Fruit fly (Drosophila melanogaster) Kc167 (cell line): ENCODE results near the gene CG46059.

Experiments
- Myc ChIP-seq: fragments of >200 bp; optimal IDR thresholded peaks from 2 replicates; lab custom pipeline; 2017; ENCODE audit warnings: missing external identifiers
- Sin3A ChIP-seq: fragments of >200 bp; optimal IDR thresholded peaks from 2 replicates; lab custom pipeline; 2018; ENCODE audit warnings: missing external identifiers
- h ChIP-seq: fragments of >200 bp; optimal IDR thresholded peaks from 3 replicates; lab custom pipeline; 2018; ENCODE audit warnings: missing external identifiers
- insv ChIP-seq: fragments of >200 bp; optimal IDR thresholded peaks from 3 replicates; lab custom pipeline; 2018; ENCODE audit warnings: missing external identifiers
- psq ChIP-seq: fragments of >200 bp; optimal IDR thresholded peaks from 2 replicates; lab custom pipeline; 2017; ENCODE audit warnings: missing external identifiers
- ttk ChIP-seq: sonication (Bioruptor generic); optimal IDR thresholded peaks from 2 replicates; lab custom pipeline; 2017; ENCODE audit warnings: missing external identifiers

Gene CG46059

dm6 chr2L:19168095-19168697 lies 15.4 kb downstream of the CG46059 start:
- TF ChIP-seq Sin3A (lab: Kevin White, UChicago) (no peak), ttk (lab: Kevin White, UChicago) (no peak), psq (no peak), Myc (lab: Kevin White, UChicago) (no peak), h (lab: Kevin White, UChicago) (no peak), insv (no peak)

- no peak for TF ChIP-seq psq
- TF ChIP-seq Myc (lab: Kevin White, UChicago), result no peak
- no peak for TF ChIP-seq h (lab: Kevin White, UChicago)
- TF ChIP-seq Sin3A (lab: Kevin White, UChicago), result no peak
- TF ChIP-seq ttk (lab: Kevin White, UChicago), result no peak
- no peak for TF ChIP-seq insv
Measured at dm6 chr2L:19167135-19167681, 16.4 kb downstream of the CG46059 start.

dm6 chr2L:19165998-19166397 lies 17.6 kb downstream of the CG46059 start:
- no peak for TF ChIP-seq psq
- TF ChIP-seq h (lab: Kevin White, UChicago), result no peak
- no peak for TF ChIP-seq insv
- TF ChIP-seq Myc (lab: Kevin White, UChicago), result no peak
- TF ChIP-seq Sin3A (lab: Kevin White, UChicago), result no peak
- no peak for TF ChIP-seq ttk (lab: Kevin White, UChicago)

DNA sequence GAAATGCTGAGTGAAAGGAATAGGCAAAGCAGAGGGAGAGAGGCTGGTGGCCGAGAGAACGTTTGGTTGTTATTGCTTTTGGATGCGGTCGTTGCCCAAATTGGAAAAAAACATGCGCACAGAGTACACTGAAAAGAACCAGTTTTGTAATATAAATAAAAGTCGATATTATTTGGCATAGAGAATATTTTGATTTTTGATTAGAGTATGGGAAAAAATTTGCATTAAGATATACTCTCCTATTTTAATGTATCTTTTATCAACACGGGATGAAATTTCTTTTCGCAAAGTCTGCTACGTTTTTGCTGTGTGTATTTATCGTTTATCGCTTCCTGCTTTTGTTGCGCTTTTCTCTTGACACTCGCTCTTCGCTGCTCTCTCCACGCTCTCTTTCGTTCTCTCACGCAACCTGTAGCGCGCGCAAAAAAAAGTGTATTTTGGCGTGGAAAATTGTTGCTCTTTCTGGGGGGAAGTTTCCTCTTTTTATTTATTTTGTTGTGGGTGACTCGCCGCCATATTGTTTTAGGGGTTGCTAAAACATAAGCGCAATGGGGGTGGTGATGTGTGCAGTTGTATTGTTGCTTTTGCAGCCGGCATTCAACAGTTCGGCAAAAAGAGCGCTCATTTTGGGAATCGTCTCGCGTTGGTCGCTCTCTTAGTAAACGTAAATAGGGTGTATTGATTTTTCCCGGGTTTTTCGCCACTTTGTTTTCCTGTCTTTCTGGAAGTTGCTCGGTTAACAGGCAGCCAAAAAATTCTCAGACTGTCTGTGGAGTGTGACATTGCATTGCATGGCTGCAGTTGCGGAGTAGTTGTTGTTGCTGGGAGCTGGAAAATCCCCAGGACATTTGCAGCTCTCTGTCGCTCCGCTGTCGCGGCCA lies 18.4 kb downstream of the CG46059 start:
- TF ChIP-seq h (lab: Kevin White, UChicago) (no peak), insv (no peak), ttk (lab: Kevin White, UChicago) (no peak), Myc (lab: Kevin White, UChicago) (no peak), Sin3A (lab: Kevin White, UChicago) (no peak), psq (no peak)

- no peak for TF ChIP-seq ttk (lab: Kevin White, UChicago)
Measured at dm6 chr2L:19163975-19164371, 19.6 kb downstream of the CG46059 start.

- TF ChIP-seq Myc (lab: Kevin White, UChicago) (no peak), Sin3A (lab: Kevin White, UChicago) (no peak), psq (no peak), h (lab: Kevin White, UChicago) (no peak), insv (no peak), ttk (lab: Kevin White, UChicago) (no peak)
Measured at dm6 chr2L:19163143-19163974, 20.2 kb downstream of the CG46059 start.

- TF ChIP-seq psq (no peak), ttk (lab: Kevin White, UChicago) (no peak), Sin3A (lab: Kevin White, UChicago) (no peak), Myc (lab: Kevin White, UChicago) (no peak), insv (no peak), h (lab: Kevin White, UChicago) (no peak)
Measured at dm6 chr2L:19162330-19163100, 21.1 kb downstream of the CG46059 start.

DNA sequence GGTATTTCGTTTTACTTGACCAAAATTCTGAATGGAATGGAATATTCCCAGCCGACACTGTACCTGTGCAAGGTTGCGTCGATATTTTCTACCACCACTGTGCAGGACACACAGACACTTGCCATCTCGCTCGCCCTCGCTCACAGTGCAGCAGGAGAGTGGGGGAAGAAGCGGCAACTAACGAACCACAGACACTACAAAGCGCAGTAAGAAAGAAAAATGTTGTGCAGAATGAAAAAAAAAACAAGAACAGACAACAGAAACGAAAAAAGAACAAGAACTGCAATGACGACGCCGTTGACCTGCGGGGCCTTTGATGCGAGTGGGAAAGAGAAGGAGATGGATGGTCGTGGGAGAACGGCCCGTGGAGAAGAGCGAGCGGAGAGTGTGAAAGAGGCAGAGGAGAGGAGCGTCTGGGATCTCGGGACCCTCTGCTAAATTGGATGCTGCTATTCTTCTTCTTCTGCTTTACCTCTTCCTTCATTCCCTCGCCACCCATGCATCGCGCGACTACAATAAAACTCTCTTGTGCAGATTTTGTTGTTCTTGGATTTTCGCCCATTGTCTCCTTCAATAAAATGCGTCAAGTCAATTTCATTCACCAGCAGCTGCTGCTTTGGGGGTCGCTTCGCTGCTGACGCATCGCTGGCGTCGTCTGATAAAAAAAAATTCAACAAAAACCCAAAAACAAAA lies 22.1 kb downstream of the CG46059 start:
- TF ChIP-seq insv (no peak), h (lab: Kevin White, UChicago) (no peak), ttk (lab: Kevin White, UChicago) (no peak), psq (no peak), Myc (lab: Kevin White, UChicago) (no peak), Sin3A (lab: Kevin White, UChicago) (no peak)

- TF ChIP-seq insv (no peak), psq (no peak), Myc (lab: Kevin White, UChicago) (no peak), h (lab: Kevin White, UChicago) (no peak), Sin3A (lab: Kevin White, UChicago) (no peak), ttk (lab: Kevin White, UChicago) (no peak)
Measured at dm6 chr2L:19159552-19160406, 23.8 kb downstream of the CG46059 start.
